Worm (Caenorhabditis elegans): Measurements from ENCODE around the gene str-19.
"Not testable (repeated sequence)": the region's sequence is repeated elsewhere in the genome, so short reads cannot be mapped to it uniquely, and the experiment has no call there.

The str-19 gene

DNA sequence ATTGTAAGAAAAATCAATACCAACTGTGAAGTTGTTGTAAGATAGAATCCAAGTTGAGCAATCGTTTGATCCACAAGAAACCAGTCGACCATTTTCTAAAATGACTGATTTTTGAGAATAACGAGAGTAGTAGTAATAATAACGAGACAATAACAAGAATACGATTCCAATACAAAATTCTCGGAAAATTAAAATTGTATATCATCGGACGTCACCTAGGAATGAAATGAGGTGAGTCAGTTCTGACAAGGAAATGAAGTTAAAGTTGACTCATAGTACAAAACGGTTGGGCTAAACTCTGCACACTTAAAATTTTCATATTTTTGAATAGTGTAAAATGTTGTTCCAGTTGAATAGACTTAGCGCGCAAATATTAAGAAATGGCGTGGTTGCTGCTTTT, at the start of gene str-19:
Gene str-19 (minus strand): TSS at position 101 of the 400 bp plus-strand sequence.
- not testable (repeated sequence) for TF ChIP-seq M03D4.4, blmp-1, mls-2 (tag; optimal IDR thresholded peaks at IDR 0.05)

DNA sequence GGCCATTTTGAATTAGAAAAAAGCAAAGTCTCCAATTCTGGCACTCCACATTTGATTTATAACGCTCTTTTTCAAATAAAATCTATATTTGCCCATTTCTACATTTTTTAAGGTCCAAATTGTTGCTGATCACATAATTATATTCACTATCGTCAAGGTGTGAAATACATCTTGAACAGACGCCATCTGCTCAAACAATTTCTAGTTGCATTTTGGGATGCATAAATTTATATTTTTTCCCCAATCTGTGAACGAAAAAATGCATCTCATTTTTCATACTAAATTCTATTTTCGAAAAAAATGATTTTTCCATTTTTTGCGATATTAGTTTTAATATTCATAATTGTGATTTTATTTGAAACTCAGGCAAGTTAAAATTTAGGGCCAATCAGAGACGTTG, 49.0 kb upstream of the str-19 start, which contains the start of gene T26E4.7:
Gene T26E4.7 (plus strand): TSS at position 301 of the 400 bp plus-strand sequence.
- TF ChIP-seq M03D4.4 (tag; optimal IDR thresholded peaks at IDR 0.05) = no peak
- TF ChIP-seq nhr-28 (tag; optimal IDR thresholded peaks at IDR 0.05) = no peak
- TF ChIP-seq mep-1 (tag; optimal IDR thresholded peaks at IDR 0.05) = no peak
- TF ChIP-seq lin-32 (GFP tag; optimal IDR thresholded peaks at IDR 0.05) = no peak
- no peak for TF ChIP-seq pha-4 (tag; optimal IDR thresholded peaks at IDR 0.05)

DNA sequence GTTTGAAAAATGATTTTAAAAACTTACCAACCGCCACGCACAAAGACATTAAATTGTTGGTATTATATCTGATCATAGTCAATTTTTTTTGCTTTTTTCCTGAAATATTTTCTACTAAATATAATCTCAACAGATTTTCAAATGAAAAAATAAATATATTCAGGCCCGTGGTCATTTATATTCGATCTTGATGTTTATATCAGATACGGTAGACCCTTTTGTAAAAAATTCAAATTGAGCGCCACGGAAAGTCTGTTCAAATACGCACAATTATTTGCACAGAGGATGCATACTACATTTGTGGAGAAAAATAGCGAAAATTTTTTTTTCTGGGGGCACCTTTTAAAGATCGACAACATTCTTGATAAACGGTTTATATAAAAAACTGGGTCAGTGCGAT, 48.1 kb upstream of the str-19 start, which contains the start of gene T26E4.4:
Gene T26E4.4 (minus strand): TSS at position 101 of the 400 bp plus-strand sequence.
- TF ChIP-seq snpc-4 (tag; optimal IDR thresholded peaks at IDR 0.05) (no peak), nhr-2 (tag; optimal IDR thresholded peaks at IDR 0.05) (no peak), M03D4.4 (tag; optimal IDR thresholded peaks at IDR 0.05) (no peak), hlh-1 (tag; optimal IDR thresholded peaks at IDR 0.05) (no peak), ceh-43 (GFP tag; optimal IDR thresholded peaks at IDR 0.05) (no peak), flh-1 (GFP tag; optimal IDR thresholded peaks at IDR 0.05) (no peak), mep-1 (tag; optimal IDR thresholded peaks at IDR 0.05) (no peak), nhr-12 (tag; optimal IDR thresholded peaks at IDR 0.05) (no peak), elt-1 (tag; optimal IDR thresholded peaks at IDR 0.05; ENCODE audit: borderline replicate concordance, insufficient read depth) (no peak), ceh-83 (GFP tag; optimal IDR thresholded peaks at IDR 0.05) (no peak), bed-3 (GFP tag; optimal IDR thresholded peaks at IDR 0.05) (no peak), lin-32 (GFP tag; optimal IDR thresholded peaks at IDR 0.05) (no peak), tbx-8 (GFP tag; optimal IDR thresholded peaks at IDR 0.05) (no peak), lin-13 (tag; optimal IDR thresholded peaks at IDR 0.05) (no peak), ceh-39 (tag; optimal IDR thresholded peaks at IDR 0.05) (no peak), mab-5 (tag; optimal IDR thresholded peaks at IDR 0.05) (no peak)

DNA sequence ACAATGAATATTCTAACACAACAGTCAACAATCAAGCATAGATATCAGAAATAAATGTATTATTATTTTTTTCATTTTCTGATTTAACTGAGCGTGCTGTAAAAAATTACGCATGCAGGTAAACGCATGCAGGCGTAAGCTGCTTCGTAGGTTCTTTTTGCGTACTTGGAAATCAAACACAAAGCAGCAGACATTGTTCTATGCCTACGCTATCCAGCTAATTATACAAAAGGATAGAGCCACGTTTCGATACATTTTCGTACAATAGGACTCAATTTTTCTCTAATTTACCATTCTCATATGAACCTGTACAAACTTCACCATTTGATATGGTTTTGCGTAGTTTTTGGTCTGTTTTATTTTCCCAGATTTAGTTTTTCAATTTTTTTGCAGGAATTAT, 38.2 kb upstream of the str-19 start, which contains the start of gene T26E4.3:
Gene T26E4.3 (plus strand): TSS at position 301 of the 400 bp plus-strand sequence.
- no peak for TF ChIP-seq drap-1 (GFP tag; optimal IDR thresholded peaks at IDR 0.05)
- no peak for TF ChIP-seq flh-1 (GFP tag; optimal IDR thresholded peaks at IDR 0.05)
- TF ChIP-seq elt-1 (tag; optimal IDR thresholded peaks at IDR 0.05; ENCODE audit: borderline replicate concordance, insufficient read depth) = no peak
- no peak for TF ChIP-seq sem-2 (GFP tag; optimal IDR thresholded peaks at IDR 0.05)
- no peak for TF ChIP-seq nhr-76 (tag; optimal IDR thresholded peaks at IDR 0.05)
- TF ChIP-seq ceh-39 (tag; optimal IDR thresholded peaks at IDR 0.05) = no peak
- TF ChIP-seq lin-13 (tag; optimal IDR thresholded peaks at IDR 0.05) = no peak
- TF ChIP-seq mls-2 (tag; optimal IDR thresholded peaks at IDR 0.05) = no peak
- no peak for TF ChIP-seq ceh-43 (GFP tag; optimal IDR thresholded peaks at IDR 0.05)
- TF ChIP-seq lsy-2 (tag; optimal IDR thresholded peaks at IDR 0.05) = no peak
- no peak for TF ChIP-seq sptf-1 (tag; optimal IDR thresholded peaks at IDR 0.05)
- TF ChIP-seq mep-1 (tag; optimal IDR thresholded peaks at IDR 0.05) = no peak

- TF ChIP-seq nhr-12 (tag; optimal IDR thresholded peaks at IDR 0.05) = no peak
- no peak for TF ChIP-seq cnd-1 (tag; optimal IDR thresholded peaks at IDR 0.05)
- TF ChIP-seq mep-1 (tag; optimal IDR thresholded peaks at IDR 0.05) = no peak
- no peak for TF ChIP-seq sem-2 (GFP tag; optimal IDR thresholded peaks at IDR 0.05)
- no peak for TF ChIP-seq snpc-4 (tag; optimal IDR thresholded peaks at IDR 0.05)
These were observed 36.8 kb upstream of the str-19 start, which contains the start of gene T26E4.2 for ce11 chrV:15781086-15781485. T26E4.2 (plus strand) TSS chrV:15781386.

- TF ChIP-seq lin-32 (GFP tag; optimal IDR thresholded peaks at IDR 0.05) (no peak), ham-2 (GFP tag; optimal IDR thresholded peaks at IDR 0.05) (no peak), nhr-28 (tag; optimal IDR thresholded peaks at IDR 0.05) (no peak), ztf-11 (tag; optimal IDR thresholded peaks at IDR 0.05) (no peak), drap-1 (GFP tag; optimal IDR thresholded peaks at IDR 0.05) (no peak), elt-3 (tag; optimal IDR thresholded peaks at IDR 0.05) (no peak), sem-2 (GFP tag; optimal IDR thresholded peaks at IDR 0.05) (no peak)
These were observed 35.0 kb upstream of the str-19 start, which contains the start of the genes nhr-285 and irld-52 for ce11 chrV:15779128-15779729. nhr-285 (minus strand) TSS chrV:15779228. irld-52 (plus strand) TSS chrV:15779679.

All from whole organism, mixed stage, embryonic.